Fruit fly (Drosophila melanogaster): ENCODE data around the gene CG33673.
A peak's percentile ranks its signal among the peaks of the same experiment; 100 is the strongest.

CG33673 gene

dm6 chr2L:1972450-1973119 lies 26.1 kb upstream of the CG33673 start (continued):
- TF ChIP-seq CG11695 (GFP tag; IDR thresholded peaks at IDR 0.05) (no peak), tup (GFP tag; optimal IDR thresholded peaks at IDR 0.05) (no peak), CG10366 (GFP tag; IDR thresholded peaks at IDR 0.05) (no peak), amos (GFP tag; IDR thresholded peaks at IDR 0.05; ENCODE audit: partially characterized antibody) (peak; percentile 32; the same call in 1 of the 2 replicates), twi (tag; optimal IDR thresholded peaks at IDR 0.05) (peak; percentile 17), CG16815 (GFP tag; optimal IDR thresholded peaks at IDR 0.05) (no peak), pros (GFP tag; optimal IDR thresholded peaks at IDR 0.05) (no peak), CG9817 (tag; optimal IDR thresholded peaks at IDR 0.05) (no peak), CG4730 (GFP tag; IDR thresholded peaks at IDR 0.05) (no peak), Hr51 (GFP tag; optimal IDR thresholded peaks at IDR 0.05) (no peak), lab (GFP tag; optimal IDR thresholded peaks at IDR 0.05) (no peak), CG15011 (GFP tag; optimal IDR thresholded peaks at IDR 0.05) (no peak), CG2712 (tag; optimal IDR thresholded peaks at IDR 0.05) (no peak), Hmx (GFP tag; optimal IDR thresholded peaks at IDR 0.05) (no peak), CG15514 (GFP tag; optimal IDR thresholded peaks at IDR 0.05) (no peak), Mrtf (GFP tag; IDR thresholded peaks at IDR 0.05) (no peak), Hr78 (GFP tag; optimal IDR thresholded peaks at IDR 0.05) (peak in 1 of 2 experiments; percentile 15), CG16779 (GFP tag; IDR thresholded peaks at IDR 0.05) (no peak), CG13424 (tag; optimal IDR thresholded peaks at IDR 0.05) (no peak), gfzf (GFP tag; optimal IDR thresholded peaks at IDR 0.05) (no peak), maf-S (GFP tag; optimal IDR thresholded peaks at IDR 0.05) (no peak), dysf (GFP tag; IDR thresholded peaks at IDR 0.05) (no peak), disco-r (GFP tag; optimal IDR thresholded peaks at IDR 0.05) (no peak), Tbp (GFP tag; optimal IDR thresholded peaks at IDR 0.05) (no peak), CG7987 (GFP tag; optimal IDR thresholded peaks at IDR 0.05) (no peak), slp2 (GFP tag; optimal IDR thresholded peaks at IDR 0.05) (no peak), knrl (GFP tag; IDR thresholded peaks at IDR 0.05; ENCODE audit: partially characterized antibody) (peak; percentile 28; the same call in 1 of the 3 replicates), fd102C (GFP tag; optimal IDR thresholded peaks at IDR 0.05) (no peak), ac (GFP tag; optimal IDR thresholded peaks at IDR 0.05) (no peak), CG12942 (GFP tag; optimal IDR thresholded peaks at IDR 0.05) (no peak), jing (GFP tag; optimal IDR thresholded peaks at IDR 0.05) (no peak), Neu2 (GFP tag; optimal IDR thresholded peaks at IDR 0.05; ENCODE audit: borderline replicate concordance) (no peak), D19A (tag; optimal IDR thresholded peaks at IDR 0.05) (no peak), Bgb (GFP tag; IDR thresholded peaks at IDR 0.05; ENCODE audit: partially characterized antibody) (no peak), CG14441 (GFP tag; IDR thresholded peaks at IDR 0.05) (no peak), hb (GFP tag; IDR thresholded peaks at IDR 0.05; ENCODE audit: partially characterized antibody) (no peak), hth (optimal IDR thresholded peaks at IDR 0.05) (no peak), YL-1 (GFP tag; optimal IDR thresholded peaks at IDR 0.05) (no peak), Blimp-1 (GFP tag; optimal IDR thresholded peaks at IDR 0.05) (peak; percentile 60), CG17912 (GFP tag; optimal IDR thresholded peaks at IDR 0.05) (no peak), CG3407 (GFP tag; optimal IDR thresholded peaks at IDR 0.05) (no peak), sim (GFP tag; IDR thresholded peaks at IDR 0.05) (no peak), Stat92E (GFP tag; optimal IDR thresholded peaks at IDR 0.05) (no peak), jigr1 (GFP tag; IDR thresholded peaks at IDR 0.05) (no peak), trem (tag; optimal IDR thresholded peaks at IDR 0.05) (no peak), CG14667 (GFP tag; IDR thresholded peaks at IDR 0.05) (no peak), Trl (optimal IDR thresholded peaks at IDR 0.05) (peak in 1 of 2 experiments; percentile 50), Trl (GFP tag; optimal IDR thresholded peaks at IDR 0.05) (no peak), CG3847 (GFP tag; IDR thresholded peaks at IDR 0.05) (no peak), CG8765 (GFP tag; IDR thresholded peaks at IDR 0.05) (no peak)
